Fruit fly (Drosophila melanogaster): ENCODE data around the gene Ald2.

- no peak for TF ChIP-seq pan (optimal IDR thresholded peaks at IDR 0.05)
- TF ChIP-seq ey (GFP tag; optimal IDR thresholded peaks at IDR 0.05) = no peak
- TF ChIP-seq psq (GFP tag; optimal IDR thresholded peaks at IDR 0.05) = no peak
- TF ChIP-seq usp (GFP tag; optimal IDR thresholded peaks at IDR 0.05) = no peak
- TF ChIP-seq Vsx2 (GFP tag; optimal IDR thresholded peaks at IDR 0.05; ENCODE audit: partially characterized antibody) = no peak
- TF ChIP-seq N (GFP tag; optimal IDR thresholded peaks at IDR 0.05) = no peak
- no peak for TF ChIP-seq HLH106 (tag; optimal IDR thresholded peaks at IDR 0.05)
- TF ChIP-seq h (GFP tag; optimal IDR thresholded peaks at IDR 0.05) = no peak
These were observed 29.5 kb downstream of the Ald2 start for dm6 chr3R:26443343-26443742.

Data from whole organism, wandering third instar larva.